Fruit fly (Drosophila melanogaster) whole organism, prepupa: Measurements from ENCODE around the gene CG14810.

ENCODE experiments used
- CG8119 ChIP-seq: fragments of 200-800 bp; sonication (Bioruptor generic); IDR thresholded peaks from 3 replicates; pipeline ENCODE4 v1.3.6; 2022; ENCODE audit warnings: missing biosample characterization, missing genetic modification characterization
- Eip75B ChIP-seq: fragments of 200-800 bp; sonication (Bioruptor generic); optimal IDR thresholded peaks from 3 replicates; lab custom pipeline; 2016; ENCODE audit warnings: missing biosample characterization, missing genetic modification characterization
- Ets21C ChIP-seq: fragments of 200-800 bp; sonication (Bioruptor generic); optimal IDR thresholded peaks from 3 replicates; lab custom pipeline; 2016; ENCODE audit warnings: missing biosample characterization, missing genetic modification characterization

DNA sequence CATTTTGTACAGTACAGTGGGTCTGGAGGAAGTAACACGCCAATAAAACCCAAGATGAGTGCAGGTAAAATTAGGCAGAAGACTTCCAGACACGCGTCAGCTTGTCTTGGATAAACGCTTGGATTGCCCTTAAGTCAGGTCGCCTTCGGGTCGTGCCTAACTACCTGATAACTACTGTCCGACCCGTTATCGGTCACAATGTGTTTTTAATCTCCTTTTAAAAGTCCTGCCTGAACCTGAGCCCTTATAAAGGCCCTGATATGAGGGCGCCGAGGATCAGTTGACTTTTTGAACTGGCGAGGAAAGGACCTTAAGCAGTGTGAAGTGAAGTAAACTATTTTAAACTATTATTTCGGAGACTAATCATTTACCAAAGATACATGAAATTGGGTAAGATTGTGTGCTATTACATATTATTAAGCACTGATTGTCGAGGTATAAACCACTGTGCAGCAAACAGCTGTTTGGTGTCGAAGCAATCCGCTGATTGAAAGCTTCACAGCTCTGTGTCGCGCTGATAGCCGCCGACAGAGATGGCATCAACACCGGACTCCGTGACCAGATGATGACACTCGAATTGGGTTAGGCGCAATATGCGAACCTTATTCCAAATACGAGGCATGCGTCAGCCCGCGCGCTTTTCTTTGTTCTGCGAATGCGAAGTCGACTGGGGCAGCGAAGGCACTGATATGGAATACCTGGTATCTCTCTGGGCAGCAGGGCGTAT, 3.9 kb upstream of the CG14810 start:
- no peak for TF ChIP-seq Ets21C (GFP tag; lab: Kevin White, UChicago)
- TF ChIP-seq CG8119 (GFP tag; lab: Robert Waterston, UW), result no peak
- no peak for TF ChIP-seq Eip75B (GFP tag; lab: Kevin White, UChicago)
